Worm (Caenorhabditis elegans) whole organism, L2 larva: ENCODE measurements around the gene R08F11.4.
A peak's percentile ranks its signal among the peaks of the same experiment; 100 is the strongest.

ENCODE experiments used
- Y55F3AM.14 ChIP-seq: fragments of 200-800 bp; sonication (Bioruptor generic); optimal IDR thresholded peaks from 2 replicates; lab custom pipeline; 2018; ENCODE audit warnings: mild to moderate bottlenecking, missing genetic modification characterization, missing compliant biosample characterization
- ZK546.5 ChIP-seq: sonication (generic microtip); optimal IDR thresholded peaks from 2 replicates; lab custom pipeline; 2017; ENCODE audit warnings: missing biosample characterization, missing genetic modification characterization
- aly-2 ChIP-seq: fragments of 150-350 bp; optimal IDR thresholded peaks from 2 replicates; lab custom pipeline; 2014; ENCODE audit warnings: missing biosample characterization, missing genetic modification characterization
- ama-1 ChIP-seq: fragments of 150-350 bp; optimal IDR thresholded peaks from 2 replicates; lab custom pipeline; 2018; ENCODE audit warnings: inconsistent platforms
- blmp-1 ChIP-seq: sonication (generic microtip); optimal IDR thresholded peaks from 2 replicates; lab custom pipeline; 2017; ENCODE audit warnings: missing genetic modification characterization, mild to moderate bottlenecking, missing compliant biosample characterization, antibody characterized with exemption, moderate library complexity; ENCODE audit not compliant: insufficient read depth
- ceh-16 ChIP-seq: fragments of 150-350 bp; optimal IDR thresholded peaks from 2 replicates; lab custom pipeline; 2014; ENCODE audit warnings: missing biosample characterization, missing genetic modification characterization
- ceh-82 ChIP-seq: fragments of 150-350 bp; optimal IDR thresholded peaks from 2 replicates; lab custom pipeline; 2014; ENCODE audit warnings: missing biosample characterization, missing genetic modification characterization
- crh-2 ChIP-seq: sonication (generic microtip); optimal IDR thresholded peaks from 2 replicates; lab custom pipeline; 2017; ENCODE audit warnings: missing biosample characterization, missing genetic modification characterization
- egl-27 ChIP-seq: sonication (generic microtip); optimal IDR thresholded peaks from 3 replicates; lab custom pipeline; 2017; ENCODE audit warnings: missing biosample characterization, missing genetic modification reagents, missing genetic modification characterization
- elt-1 ChIP-seq: fragments of 150-350 bp; optimal IDR thresholded peaks from 2 replicates; lab custom pipeline; 2014; ENCODE audit warnings: missing biosample characterization, missing genetic modification characterization
- elt-3 ChIP-seq: sonication (generic microtip); optimal IDR thresholded peaks from 2 replicates; lab custom pipeline; 2017; ENCODE audit warnings: missing biosample characterization, missing genetic modification characterization
- fos-1 ChIP-seq: fragments of 150-350 bp; optimal IDR thresholded peaks from 2 replicates; lab custom pipeline; 2014; ENCODE audit warnings: missing biosample characterization, missing genetic modification characterization
- gmeb-1 ChIP-seq: fragments of 150-350 bp; optimal IDR thresholded peaks from 2 replicates; lab custom pipeline; 2014; ENCODE audit warnings: missing biosample characterization, missing genetic modification characterization
- lin-11 ChIP-seq: fragments of 150-350 bp; sonication (generic microtip); optimal IDR thresholded peaks from 2 replicates; lab custom pipeline; 2014; ENCODE audit warnings: missing biosample characterization, missing genetic modification characterization, inconsistent platforms, mixed read lengths
- mab-5 ChIP-seq: fragments of 150-350 bp; optimal IDR thresholded peaks from 2 replicates; lab custom pipeline; 2014; ENCODE audit warnings: missing biosample characterization, missing genetic modification characterization
- mbf-1 ChIP-seq: sonication (generic microtip); optimal IDR thresholded peaks from 2 replicates; lab custom pipeline; 2017; ENCODE audit warnings: missing biosample characterization, missing genetic modification characterization
- mdl-1 ChIP-seq, 2 experiments: fragments of 150-350 bp in 1 of 2; sonication (generic microtip) in 1 of 2; optimal IDR thresholded peaks; 2 replicates each; lab custom pipeline; 2017; ENCODE audit warnings: missing biosample characterization in 2 of 2, missing genetic modification characterization in 2 of 2
- nhr-11 ChIP-seq: fragments of 150-350 bp; optimal IDR thresholded peaks from 2 replicates; lab custom pipeline; 2014; ENCODE audit warnings: missing biosample characterization, missing genetic modification characterization
- nhr-12 ChIP-seq: fragments of 150-350 bp; optimal IDR thresholded peaks from 2 replicates; lab custom pipeline; 2014; ENCODE audit warnings: missing biosample characterization, missing genetic modification characterization
- nhr-21 ChIP-seq: fragments of 150-350 bp; optimal IDR thresholded peaks from 2 replicates; lab custom pipeline; 2014; ENCODE audit warnings: missing biosample characterization, missing genetic modification characterization
- nhr-23 ChIP-seq: fragments of 150-350 bp; optimal IDR thresholded peaks from 2 replicates; lab custom pipeline; 2014; ENCODE audit warnings: missing biosample characterization, missing genetic modification reagents, missing genetic modification characterization
- nhr-237 ChIP-seq: fragments of 150-350 bp; optimal IDR thresholded peaks from 2 replicates; lab custom pipeline; 2014; ENCODE audit warnings: missing biosample characterization, missing genetic modification characterization
- nhr-25 ChIP-seq: fragments of 150-350 bp; sonication (generic microtip); optimal IDR thresholded peaks from 3 replicates; lab custom pipeline; 2014; ENCODE audit warnings: missing biosample characterization, missing genetic modification characterization
- nhr-6 ChIP-seq: fragments of 150-350 bp; optimal IDR thresholded peaks from 2 replicates; lab custom pipeline; 2014; ENCODE audit warnings: missing biosample characterization, missing genetic modification characterization
- peb-1 ChIP-seq: fragments of 150-350 bp; optimal IDR thresholded peaks from 2 replicates; lab custom pipeline; 2014; ENCODE audit warnings: missing biosample characterization, missing genetic modification characterization
- sem-4 ChIP-seq: fragments of 150-350 bp; optimal IDR thresholded peaks from 2 replicates; lab custom pipeline; 2014; ENCODE audit warnings: missing biosample characterization, missing genetic modification reagents, missing genetic modification characterization
- sma-3 ChIP-seq: sonication (generic microtip); optimal IDR thresholded peaks from 2 replicates; lab custom pipeline; 2016; ENCODE audit warnings: missing genetic modification reagents, missing genetic modification characterization, missing compliant biosample characterization
- sma-9 ChIP-seq, 2 experiments: fragments of 150-350 bp in 1 of 2; sonication (generic microtip) in 1 of 2; optimal IDR thresholded peaks; 2 replicates each; lab custom pipeline; 2014 to 2016; ENCODE audit warnings: missing genetic modification characterization in 2 of 2, mild to moderate bottlenecking in 1 of 2, missing biosample characterization in 1 of 2, missing compliant biosample characterization in 1 of 2, missing genetic modification reagents in 1 of 2, moderate library complexity in 1 of 2
- snpc-4 ChIP-seq: fragments of 150-350 bp; optimal IDR thresholded peaks from 2 replicates; lab custom pipeline; 2014; ENCODE audit warnings: missing biosample characterization, missing genetic modification characterization
- unc-39 ChIP-seq: fragments of 150-350 bp; optimal IDR thresholded peaks from 2 replicates; lab custom pipeline; 2014; ENCODE audit warnings: missing biosample characterization, missing genetic modification characterization
- unc-62 ChIP-seq: fragments of 150-350 bp; optimal IDR thresholded peaks from 2 replicates; lab custom pipeline; 2014; ENCODE audit warnings: missing biosample characterization, missing genetic modification reagents, missing genetic modification characterization
- zag-1 ChIP-seq: fragments of 150-350 bp; optimal IDR thresholded peaks from 2 replicates; lab custom pipeline; 2014; ENCODE audit warnings: missing biosample characterization, missing genetic modification characterization
- ztf-1 ChIP-seq: fragments of 200-800 bp; sonication (Bioruptor generic); conservative IDR thresholded peaks from 2 replicates; pipeline ENCODE4 v1.3.6; 2022; ENCODE audit warnings: missing genetic modification characterization, missing compliant biosample characterization
- ztf-11 ChIP-seq: sonication (generic microtip); optimal IDR thresholded peaks from 2 replicates; lab custom pipeline; 2017; ENCODE audit warnings: missing biosample characterization, missing genetic modification characterization

R08F11.4 gene

ce11 chrV:3776086-3776589 is 29.2 kb downstream of the R08F11.4 start, which contains the start of gene cysl-3:
cysl-3 (minus strand) TSS chrV:3776136.
- TF ChIP-seq zag-1 (tag; lab: Kevin White, UChicago) (no peak), crh-2 (no peak), nhr-237 (no peak), ama-1 (no peak), ztf-1 (GFP tag; lab: Robert Waterston, UW) (no peak), nhr-12 (no peak), nhr-11 (tag; lab: Kevin White, UChicago) (no peak), elt-1 (tag; lab: Kevin White, UChicago) (no peak), elt-3 (tag; lab: Kevin White, UChicago) (no peak), unc-62 (GFP tag; lab: Kevin White, UChicago) (no peak), egl-27 (tag; lab: Kevin White, UChicago) (no peak), blmp-1 (tag; lab: Kevin White, UChicago) (no peak), ztf-11 (no peak), Y55F3AM.14 (GFP tag; lab: Kevin White, UChicago) (no peak), sma-9 (GFP tag; optimal IDR thresholded peaks at IDR 0.05; lab: Kevin White, UChicago) (no peak), sma-9 (tag; optimal IDR thresholded peaks at IDR 0.05; lab: Kevin White, UChicago) (no peak), ceh-16 (tag; lab: Kevin White, UChicago) (no peak), mab-5 (tag; lab: Kevin White, UChicago) (no peak), nhr-21 (no peak)

- TF ChIP-seq fos-1 (tag; lab: Kevin White, UChicago) = no peak
- no peak for TF ChIP-seq ceh-82
- no peak for TF ChIP-seq elt-3 (tag; lab: Kevin White, UChicago)
- no peak for TF ChIP-seq peb-1 (tag; lab: Kevin White, UChicago)
- no peak for TF ChIP-seq mbf-1
- TF ChIP-seq snpc-4 = no peak
- TF ChIP-seq nhr-23 = no peak
- TF ChIP-seq sem-4 (tag; lab: Kevin White, UChicago) = no peak
- no peak for TF ChIP-seq lin-11
- no peak for TF ChIP-seq aly-2 (tag; lab: Kevin White, UChicago)
- no peak for TF ChIP-seq ama-1
- TF ChIP-seq sma-9 (GFP tag; optimal IDR thresholded peaks at IDR 0.05; lab: Kevin White, UChicago) = no peak
- TF ChIP-seq sma-9 (tag; optimal IDR thresholded peaks at IDR 0.05; lab: Kevin White, UChicago) = no peak
- no peak for TF ChIP-seq zag-1 (tag; lab: Kevin White, UChicago)
- TF ChIP-seq Y55F3AM.14 (GFP tag; lab: Kevin White, UChicago) = no peak
- TF ChIP-seq gmeb-1 = no peak
- no peak for TF ChIP-seq ZK546.5 (tag; lab: Kevin White, UChicago)
Measured at ce11 chrV:3774653-3775052, 30.7 kb downstream of the R08F11.4 start.

ce11 chrV:3773618-3774017 is 31.7 kb downstream of the R08F11.4 start:
- TF ChIP-seq snpc-4 (no peak), mdl-1 (tag; optimal IDR thresholded peaks at IDR 0.05; lab: Kevin White, UChicago) (no peak), ztf-11 (no peak), sma-3 (GFP tag; lab: Kevin White, UChicago) (no peak), egl-27 (tag; lab: Kevin White, UChicago) (no peak)

ce11 chrV:3771437-3772256 is 33.7 kb downstream of the R08F11.4 start, which contains the start of the genes R08E5.1 and rips-1:
R08E5.1 (minus strand) TSS chrV:3771518.
rips-1 (plus strand) TSS chrV:3772021.
- TF ChIP-seq crh-2 = peak; percentile 29
- TF ChIP-seq aly-2 (tag; lab: Kevin White, UChicago) = no peak
- peak; percentile 12 for TF ChIP-seq gmeb-1
- no peak for TF ChIP-seq unc-39
- peak; percentile 18 for TF ChIP-seq sma-9 (GFP tag; optimal IDR thresholded peaks at IDR 0.05; lab: Kevin White, UChicago)
- TF ChIP-seq sma-9 (tag; optimal IDR thresholded peaks at IDR 0.05; lab: Kevin White, UChicago) = no peak
- peak; percentile 12 for TF ChIP-seq nhr-25 (tag; lab: Kevin White, UChicago)
- peak; percentile 4 for TF ChIP-seq nhr-21

- TF ChIP-seq nhr-6 (tag; lab: Kevin White, UChicago) = no peak
- TF ChIP-seq ceh-16 (tag; lab: Kevin White, UChicago) = no peak
- TF ChIP-seq, all 48 proteins: peak for 0
Measured at ce11 chrV:3768270-3768669, 37.1 kb downstream of the R08F11.4 start, which contains the start of gene R08E5.4. R08E5.4 (plus strand) TSS chrV:3768570.
